Worm (Caenorhabditis elegans) whole organism, L4 larva: ENCODE results near the gene mab-3.

Experiments used
- ZK546.5 ChIP-seq, 2 experiments: sonication (generic microtip); optimal IDR thresholded peaks; 2 replicates each; lab custom pipeline; 2017; ENCODE audit warnings: missing biosample characterization in 2 of 2, missing genetic modification characterization in 2 of 2
- aha-1 ChIP-seq: fragments of 150-350 bp; peaks from one replicate; lab custom pipeline; 2014; ENCODE audit warnings: missing biosample characterization, missing genetic modification characterization
- aly-2 ChIP-seq: sonication (generic microtip); optimal IDR thresholded peaks from 2 replicates; lab custom pipeline; 2018; ENCODE audit warnings: missing biosample characterization, missing genetic modification characterization
- daf-16 ChIP-seq, 3 experiments: sonication (generic microtip); optimal IDR thresholded peaks; 2 replicates each; lab custom pipeline; 2016 to 2017; ENCODE audit warnings: missing genetic modification characterization in 3 of 3, missing genetic modification reagents in 3 of 3, mild to moderate bottlenecking in 2 of 3, missing compliant biosample characterization in 2 of 3, missing biosample characterization in 1 of 3, moderate library complexity in 1 of 3
- lin-29 ChIP-seq: fragments of 200-800 bp; sonication (Bioruptor generic); IDR thresholded peaks from 2 replicates; pipeline ENCODE4 v1.3.6; 2022; ENCODE audit warnings: missing genetic modification reagents, missing genetic modification characterization, missing compliant biosample characterization
- lir-3 ChIP-seq: sonication (generic microtip); optimal IDR thresholded peaks from 2 replicates; lab custom pipeline; 2016; ENCODE audit warnings: mild to moderate bottlenecking, missing genetic modification characterization, missing compliant biosample characterization
- mxl-3 ChIP-seq: fragments of 200-800 bp; sonication (Bioruptor generic); optimal IDR thresholded peaks from 2 replicates; lab custom pipeline; 2018; ENCODE audit warnings: mild to moderate bottlenecking, missing genetic modification characterization, missing compliant biosample characterization
- set-16 ChIP-seq: fragments of 200-800 bp; sonication (Bioruptor generic); IDR thresholded peaks from 2 replicates; pipeline ENCODE4 v1.3.6; 2022; ENCODE audit warnings: missing genetic modification reagents, missing genetic modification characterization, missing compliant biosample characterization
- zag-1 ChIP-seq: fragments of 150-350 bp; optimal IDR thresholded peaks from 2 replicates; lab custom pipeline; 2014; ENCODE audit warnings: missing biosample characterization, missing genetic modification characterization

- no peak for TF ChIP-seq zag-1
- no peak for TF ChIP-seq lir-3 (tag; lab: Kevin White, UChicago)
- TF ChIP-seq daf-16 (GFP tag; optimal IDR thresholded peaks at IDR 0.05; lab: Kevin White, UChicago): no peak
- no peak for TF ChIP-seq daf-16 (tag; optimal IDR thresholded peaks at IDR 0.05; lab: Kevin White, UChicago)
- TF ChIP-seq aha-1 (tag; lab: Kevin White, UChicago): no peak
- no peak for TF ChIP-seq mxl-3 (GFP tag; lab: Kevin White, UChicago)
- no peak for TF ChIP-seq set-16 (GFP tag; lab: Robert Waterston, UW)
- no peak for TF ChIP-seq ZK546.5 (tag; optimal IDR thresholded peaks at IDR 0.05; lab: Kevin White, UChicago)
- TF ChIP-seq lin-29 (GFP tag; lab: Robert Waterston, UW): no peak
- no peak for TF ChIP-seq aly-2 (tag; lab: Kevin White, UChicago)
These were observed 42.1 kb downstream of the mab-3 start, which contains the start of gene ZK1321.4 for ce11 chrII:9773892-9774581.
